Worm (Caenorhabditis elegans): ENCODE results near the gene ssp-10.

The ssp-10 gene

ce11 chrIV:9849624-9850023 lies 1.2 kb downstream of the ssp-10 start, which contains the start of gene K07F5.8:
TSS of gene K07F5.8 (minus strand) at chrIV:9849724.
- TF ChIP-seq dpl-1 (GFP tag; optimal IDR thresholded peaks at IDR 0.05) (no peak), lsy-2 (tag; optimal IDR thresholded peaks at IDR 0.05) (no peak), F16B12.6 (tag; optimal IDR thresholded peaks at IDR 0.05) (no peak), pax-3 (tag; optimal IDR thresholded peaks at IDR 0.05) (no peak), mep-1 (tag; optimal IDR thresholded peaks at IDR 0.05) (no peak), nhr-28 (tag; optimal IDR thresholded peaks at IDR 0.05) (no peak), sup-37 (GFP tag; optimal IDR thresholded peaks at IDR 0.05) (no peak), nhr-237 (tag; optimal IDR thresholded peaks at IDR 0.05) (no peak), sox-4 (tag; optimal IDR thresholded peaks at IDR 0.05) (no peak), jun-1 (tag; optimal IDR thresholded peaks at IDR 0.05) (no peak), nhr-77 (tag; optimal IDR thresholded peaks at IDR 0.05) (no peak), snu-23 (GFP tag; optimal IDR thresholded peaks at IDR 0.05) (no peak), C34B4.2 (tag; optimal IDR thresholded peaks at IDR 0.05) (no peak), grh-1 (GFP tag; IDR thresholded peaks at IDR 0.05) (no peak), egl-13 (tag; optimal IDR thresholded peaks at IDR 0.05) (no peak), unc-86 (tag; optimal IDR thresholded peaks at IDR 0.05) (no peak)

DNA sequence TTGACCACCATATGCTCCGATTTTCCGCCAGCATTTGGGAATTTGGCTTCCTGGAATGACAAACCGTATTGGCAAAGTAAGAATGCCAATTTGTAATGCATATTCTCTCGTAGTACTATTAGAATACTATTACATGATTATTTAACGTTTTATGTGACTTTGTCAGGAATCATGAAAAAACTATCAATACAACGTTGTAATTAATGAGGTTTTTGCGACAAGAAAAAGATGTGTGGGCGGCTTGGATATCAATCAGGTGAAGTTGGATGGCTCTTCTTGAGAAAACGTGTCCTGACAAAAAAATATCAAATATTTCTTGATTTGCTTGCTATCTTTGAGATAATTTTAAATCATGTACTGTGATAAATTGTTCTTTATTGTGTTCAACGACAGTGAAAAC lies 2.8 kb downstream of the ssp-10 start, which contains the start of gene K07F5.7:
K07F5.7 (minus strand) TSS at position 101 of the 400 bp plus-strand sequence.
- TF ChIP-seq isw-1 (GFP tag; IDR thresholded peaks at IDR 0.05) (no peak), nhr-47 (tag; optimal IDR thresholded peaks at IDR 0.05) (no peak), lsy-2 (tag; optimal IDR thresholded peaks at IDR 0.05) (no peak), swsn-7 (tag; optimal IDR thresholded peaks at IDR 0.05) (no peak), snu-23 (GFP tag; optimal IDR thresholded peaks at IDR 0.05) (no peak), pqm-1 (tag; optimal IDR thresholded peaks at IDR 0.05) (no peak)

- TF ChIP-seq aha-1 (tag; optimal IDR thresholded peaks at IDR 0.05): no peak
- no peak for TF ChIP-seq efl-1 (optimal IDR thresholded peaks at IDR 0.05)
- peak in 1 of 2 experiments; percentile 64 for TF ChIP-seq efl-1 (GFP tag; optimal IDR thresholded peaks at IDR 0.05 in 1 of 2)
Measured at ce11 chrIV:9846574-9846973, 4.3 kb downstream of the ssp-10 start, which contains the start of gene K07F5.6. TSS of gene K07F5.6 (minus strand) at chrIV:9846674.

DNA sequence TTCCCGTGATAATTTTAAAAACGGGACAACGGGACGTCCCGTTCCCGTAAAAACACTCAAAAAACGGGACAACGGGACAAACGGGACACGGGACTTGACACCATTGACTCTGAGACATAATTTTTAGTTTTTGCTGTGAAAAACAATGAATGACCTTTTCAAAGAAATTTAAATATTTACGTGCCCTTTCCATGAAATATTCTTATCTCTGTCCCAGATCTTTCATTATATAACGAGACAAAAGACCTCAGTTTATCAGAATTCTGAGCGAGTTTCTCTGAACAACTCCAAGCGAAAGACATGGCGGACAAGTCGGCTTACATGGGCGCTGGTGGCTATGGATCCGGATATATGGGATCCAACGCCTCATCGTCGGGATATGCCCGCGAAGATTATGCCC lies 7.1 kb downstream of the ssp-10 start, which contains the start of gene nspd-2:
nspd-2 (plus strand) TSS at position 301 of the 400 bp plus-strand sequence.
- TF ChIP-seq nhr-11 (tag; optimal IDR thresholded peaks at IDR 0.05): no peak
- no peak for TF ChIP-seq snu-23 (GFP tag; optimal IDR thresholded peaks at IDR 0.05)
- no peak for TF ChIP-seq nhr-85 (tag)
- no peak for TF ChIP-seq nhr-71 (tag; optimal IDR thresholded peaks at IDR 0.05)
- no peak for TF ChIP-seq hpl-2 (GFP tag; optimal IDR thresholded peaks at IDR 0.05)
- TF ChIP-seq aly-2 (tag; optimal IDR thresholded peaks at IDR 0.05): no peak
- no peak for TF ChIP-seq mab-9 (GFP tag; IDR thresholded peaks at IDR 0.05)
- no peak for TF ChIP-seq irx-1 (tag; optimal IDR thresholded peaks at IDR 0.05)
- no peak for TF ChIP-seq unc-86 (tag; optimal IDR thresholded peaks at IDR 0.05)
- TF ChIP-seq lin-15B (tag; optimal IDR thresholded peaks at IDR 0.05): no peak
- TF ChIP-seq unc-62 (GFP tag; optimal IDR thresholded peaks at IDR 0.05): no peak
- no peak for TF ChIP-seq lir-3 (tag; optimal IDR thresholded peaks at IDR 0.05; ENCODE audit: poor library complexity)
- no peak for TF ChIP-seq skn-1 (tag; optimal IDR thresholded peaks at IDR 0.05)
- no peak for TF ChIP-seq nhr-76 (tag; optimal IDR thresholded peaks at IDR 0.05)
- TF ChIP-seq isw-1 (GFP tag; IDR thresholded peaks at IDR 0.05): no peak
- TF ChIP-seq C16A3.4 (tag; optimal IDR thresholded peaks at IDR 0.05): no peak
- TF ChIP-seq nhr-28 (tag; optimal IDR thresholded peaks at IDR 0.05): no peak
- TF ChIP-seq pax-3 (tag; optimal IDR thresholded peaks at IDR 0.05): no peak
- TF ChIP-seq ets-5 (GFP tag; IDR thresholded peaks at IDR 0.05): no peak
- TF ChIP-seq mdl-1 (tag; optimal IDR thresholded peaks at IDR 0.05): no peak
